Worm (Caenorhabditis elegans) whole organism, L1 larva: ENCODE measurements around the gene ttc-39B.

Source experiments
- C04F5.9 ChIP-seq: sonication (generic microtip); optimal IDR thresholded peaks from 2 replicates; lab custom pipeline; 2016; ENCODE audit warnings: missing genetic modification characterization, missing compliant biosample characterization
- F16B12.6 ChIP-seq: fragments of 150-350 bp; optimal IDR thresholded peaks from 2 replicates; lab custom pipeline; 2014; ENCODE audit warnings: missing biosample characterization, missing genetic modification characterization
- Y116A8C.19 ChIP-seq: sonication (generic microtip); optimal IDR thresholded peaks from 2 replicates; lab custom pipeline; 2016; ENCODE audit warnings: missing compliant biosample characterization, missing genetic modification characterization, borderline replicate concordance
- alr-1 ChIP-seq: fragments of 200-800 bp; sonication (Bioruptor generic); optimal IDR thresholded peaks from 2 replicates; lab custom pipeline; 2018; ENCODE audit warnings: borderline replicate concordance, mild to moderate bottlenecking, missing genetic modification characterization, missing compliant biosample characterization
- ama-1 ChIP-seq: fragments of 150-350 bp; optimal IDR thresholded peaks from 2 replicates; lab custom pipeline; 2014
- blmp-1 ChIP-seq: fragments of 150-350 bp; optimal IDR thresholded peaks from 2 replicates; lab custom pipeline; 2014; ENCODE audit warnings: missing biosample characterization, missing genetic modification characterization
- ceh-8 ChIP-seq: fragments of 200-800 bp; sonication (Bioruptor generic); optimal IDR thresholded peaks from 2 replicates; lab custom pipeline; 2018; ENCODE audit warnings: mild to moderate bottlenecking, missing genetic modification characterization, moderate library complexity, missing compliant biosample characterization
- ceh-82 ChIP-seq, 3 experiments: fragments of 150-350 bp in 1 of 3; sonication (generic microtip) in 2 of 3; optimal IDR thresholded peaks; 2 replicates each; lab custom pipeline; 2014 to 2017; ENCODE audit warnings: missing biosample characterization in 3 of 3, missing genetic modification characterization in 3 of 3
- ceh-88 ChIP-seq: fragments of 200-800 bp; sonication (Bioruptor generic); IDR thresholded peaks from 2 replicates; pipeline ENCODE4 v1.3.6; 2022; ENCODE audit warnings: missing genetic modification characterization, missing compliant biosample characterization
- dsc-1 ChIP-seq: sonication (generic microtip); optimal IDR thresholded peaks from 2 replicates; lab custom pipeline; 2016; ENCODE audit warnings: mild to moderate bottlenecking, missing genetic modification characterization, missing compliant biosample characterization
- efl-3 ChIP-seq: fragments of 200-800 bp; sonication (Bioruptor generic); optimal IDR thresholded peaks from 2 replicates; lab custom pipeline; 2018; ENCODE audit warnings: mild to moderate bottlenecking, missing genetic modification characterization, missing compliant biosample characterization
- egl-13 ChIP-seq: sonication (generic microtip); optimal IDR thresholded peaks from 2 replicates; lab custom pipeline; 2016; ENCODE audit warnings: missing genotype, missing genetic modification reagents, missing genetic modification characterization, missing compliant biosample characterization
- elt-2 ChIP-seq: sonication (generic microtip); optimal IDR thresholded peaks from 2 replicates; lab custom pipeline; 2016; ENCODE audit warnings: missing genetic modification characterization, mild to moderate bottlenecking, inconsistent platforms, missing compliant biosample characterization, missing genetic modification reagents
- elt-3 ChIP-seq, 6 experiments: fragments of 150-350 bp in 1 of 6; sonication (generic microtip); optimal IDR thresholded peaks; 2 replicates each; lab custom pipeline; 2017 to 2018; ENCODE audit warnings: missing biosample characterization in 6 of 6, missing genetic modification characterization in 6 of 6, inconsistent platforms in 1 of 6
- ets-5 ChIP-seq: fragments of 200-800 bp; sonication (Bioruptor generic); IDR thresholded peaks from 2 replicates; pipeline ENCODE4 v1.3.6; 2022; ENCODE audit warnings: missing genetic modification characterization, missing compliant biosample characterization
- fkh-4 ChIP-seq: sonication (generic microtip); optimal IDR thresholded peaks from 2 replicates; lab custom pipeline; 2016; ENCODE audit warnings: missing compliant biosample characterization, missing genetic modification characterization, borderline replicate concordance
- fkh-8 ChIP-seq: sonication (generic microtip); optimal IDR thresholded peaks from 2 replicates; lab custom pipeline; 2016; ENCODE audit warnings: mild to moderate bottlenecking, missing genetic modification characterization, missing compliant biosample characterization
- grh-1 ChIP-seq: fragments of 200-800 bp; sonication (Bioruptor generic); IDR thresholded peaks from 2 replicates; pipeline ENCODE4 v1.3.6; 2022; ENCODE audit warnings: missing genetic modification reagents, missing genetic modification characterization, missing compliant biosample characterization
- jun-1 ChIP-seq: fragments of 150-350 bp; optimal IDR thresholded peaks from 2 replicates; lab custom pipeline; 2014; ENCODE audit warnings: missing biosample characterization, missing genetic modification reagents, missing genetic modification characterization
- lin-15B ChIP-seq: fragments of 150-350 bp; sonication (generic microtip); optimal IDR thresholded peaks from 3 replicates; lab custom pipeline; 2014; ENCODE audit warnings: missing biosample characterization, missing genetic modification characterization
- lin-39 ChIP-seq: fragments of 150-350 bp; optimal IDR thresholded peaks from 2 replicates; lab custom pipeline; 2014; ENCODE audit warnings: missing biosample characterization, missing genetic modification reagents, missing genetic modification characterization
- lsy-2 ChIP-seq, 2 experiments: fragments of 150-350 bp; optimal IDR thresholded peaks; 2 replicates each; lab custom pipeline; 2014; ENCODE audit warnings: missing biosample characterization in 2 of 2, missing genetic modification characterization in 2 of 2
- mab-9 ChIP-seq: fragments of 200-800 bp; sonication (Bioruptor generic); IDR thresholded peaks from 2 replicates; pipeline ENCODE4 v1.3.6; 2022; ENCODE audit warnings: missing genetic modification reagents, missing genetic modification characterization, missing compliant biosample characterization
- mdl-1 ChIP-seq, 2 experiments: fragments of 150-350 bp; optimal IDR thresholded peaks; 2 replicates each; lab custom pipeline; 2014 to 2017; ENCODE audit warnings: missing biosample characterization in 2 of 2, missing genetic modification characterization in 2 of 2, inconsistent platforms in 1 of 2
- nhr-12 ChIP-seq: sonication (generic microtip); optimal IDR thresholded peaks from 2 replicates; lab custom pipeline; 2017; ENCODE audit warnings: missing biosample characterization, missing genetic modification characterization
- nhr-19 ChIP-seq: fragments of 200-800 bp; sonication (Bioruptor generic); conservative IDR thresholded peaks from 2 replicates; pipeline ENCODE4 v1.3.6; 2022; ENCODE audit warnings: missing genetic modification characterization, missing compliant biosample characterization
- nhr-20 ChIP-seq: sonication (generic microtip); optimal IDR thresholded peaks from 2 replicates; lab custom pipeline; 2016; ENCODE audit warnings: mild to moderate bottlenecking, missing genetic modification characterization, missing compliant biosample characterization
- nhr-71 ChIP-seq: sonication (generic microtip); optimal IDR thresholded peaks from 2 replicates; lab custom pipeline; 2016; ENCODE audit warnings: mild to moderate bottlenecking, missing genetic modification characterization, moderate library complexity, missing compliant biosample characterization
- nhr-77 ChIP-seq: fragments of 150-350 bp; optimal IDR thresholded peaks from 2 replicates; lab custom pipeline; 2014; ENCODE audit warnings: missing biosample characterization, missing genetic modification characterization
- nhr-84 ChIP-seq: sonication (generic microtip); optimal IDR thresholded peaks from 2 replicates; lab custom pipeline; 2017; ENCODE audit warnings: missing biosample characterization, missing genetic modification characterization
- pax-3 ChIP-seq: fragments of 200-800 bp; sonication (Bioruptor generic); optimal IDR thresholded peaks from 2 replicates; lab custom pipeline; 2018; ENCODE audit warnings: mild to moderate bottlenecking, missing genetic modification characterization, moderate library complexity, missing compliant biosample characterization
- pqm-1 ChIP-seq: sonication (generic microtip); optimal IDR thresholded peaks from 3 replicates; lab custom pipeline; 2017; ENCODE audit warnings: missing biosample characterization, missing genetic modification characterization
- rnt-1 ChIP-seq: sonication (generic microtip); optimal IDR thresholded peaks from 2 replicates; lab custom pipeline; 2016; ENCODE audit warnings: mild to moderate bottlenecking, missing genetic modification characterization, moderate library complexity, missing compliant biosample characterization
- snpc-4 ChIP-seq: fragments of 150-350 bp; optimal IDR thresholded peaks from 2 replicates; lab custom pipeline; 2014; ENCODE audit warnings: missing biosample characterization, missing genetic modification characterization
- snu-23 ChIP-seq: sonication (generic microtip); optimal IDR thresholded peaks from 2 replicates; lab custom pipeline; 2016; ENCODE audit warnings: missing genetic modification characterization, missing compliant biosample characterization
- sox-4 ChIP-seq: sonication (generic microtip); optimal IDR thresholded peaks from 2 replicates; lab custom pipeline; 2016; ENCODE audit warnings: missing genetic modification characterization, missing compliant biosample characterization
- sup-37 ChIP-seq: fragments of 200-800 bp; sonication (Bioruptor generic); optimal IDR thresholded peaks from 2 replicates; lab custom pipeline; 2018; ENCODE audit warnings: mild to moderate bottlenecking, missing genetic modification characterization, missing compliant biosample characterization
- swsn-7 ChIP-seq: sonication (generic microtip); optimal IDR thresholded peaks from 2 replicates; lab custom pipeline; 2016; ENCODE audit warnings: missing genetic modification characterization, missing compliant biosample characterization
- tbx-2 ChIP-seq: sonication (generic microtip); optimal IDR thresholded peaks from 2 replicates; lab custom pipeline; 2016; ENCODE audit warnings: missing genetic modification characterization, missing compliant biosample characterization
- tlp-1 ChIP-seq: fragments of 150-350 bp; optimal IDR thresholded peaks from 2 replicates; lab custom pipeline; 2014; ENCODE audit warnings: missing biosample characterization, missing genetic modification characterization
- unc-30 ChIP-seq: sonication (generic microtip); optimal IDR thresholded peaks from 2 replicates; lab custom pipeline; 2017; ENCODE audit warnings: missing biosample characterization, missing genetic modification characterization
- unc-98 ChIP-seq: fragments of 200-800 bp; sonication (Bioruptor generic); IDR thresholded peaks from 2 replicates; pipeline ENCODE4 v1.3.6; 2022; ENCODE audit warnings: missing genetic modification characterization, missing compliant biosample characterization
- vab-15 ChIP-seq: sonication (generic microtip); optimal IDR thresholded peaks from 2 replicates; lab custom pipeline; 2017; ENCODE audit warnings: missing genotype, mild to moderate bottlenecking, missing genetic modification characterization, missing compliant biosample characterization
- xbp-1 ChIP-seq: sonication (generic microtip); optimal IDR thresholded peaks from 2 replicates; lab custom pipeline; 2016; ENCODE audit warnings: missing genetic modification characterization, missing compliant biosample characterization
- zip-4 ChIP-seq: fragments of 200-800 bp; sonication (Bioruptor generic); optimal IDR thresholded peaks from 2 replicates; lab custom pipeline; 2018; ENCODE audit warnings: mild to moderate bottlenecking, missing genetic modification characterization, moderate library complexity, missing compliant biosample characterization

ttc-39B gene

DNA sequence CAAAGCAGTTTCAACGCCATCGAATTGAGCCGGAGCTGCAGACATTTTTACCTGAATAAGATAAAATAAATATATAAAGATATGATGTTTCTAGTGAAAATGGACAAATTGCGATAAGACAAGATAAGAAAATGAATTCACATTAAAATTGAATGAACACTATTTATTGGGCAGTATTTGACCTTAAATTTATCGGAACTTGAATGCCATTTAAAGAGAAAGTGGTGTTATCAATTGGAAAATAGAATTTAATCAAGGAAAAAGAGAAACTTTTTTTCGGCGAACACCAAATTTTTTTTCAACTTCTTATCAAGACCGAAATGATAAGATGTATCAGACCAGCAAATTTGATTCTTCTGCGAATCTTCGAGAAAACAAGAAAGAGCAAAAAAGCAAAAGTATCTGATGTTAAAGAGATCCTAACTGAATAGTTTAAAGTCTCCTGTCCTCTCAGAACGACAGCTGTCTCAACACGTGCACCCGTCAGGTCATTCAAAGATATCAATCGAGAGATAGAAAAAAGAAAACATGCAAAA lies 43.7 kb downstream of the ttc-39B start, which contains the start of gene upb-1 (continued):
- TF ChIP-seq efl-3 (no peak), nhr-20 (tag; lab: Kevin White, UChicago) (peak; percentile 52), xbp-1 (tag; lab: Kevin White, UChicago) (no peak), rnt-1 (peak; percentile 62), lin-39 (tag; lab: Kevin White, UChicago) (no peak), ceh-88 (GFP tag; lab: Robert Waterston, UW) (no peak), ama-1 (lab: Kevin White, UChicago) (no peak), unc-30 (tag; lab: Kevin White, UChicago) (no peak), jun-1 (tag; lab: Kevin White, UChicago) (no peak), sup-37 (no peak), fkh-8 (no peak), lin-15B (tag; lab: Kevin White, UChicago) (no peak), mdl-1 (tag; optimal IDR thresholded peaks at IDR 0.05; lab: Kevin White, UChicago) (peak in 1 of 2 experiments; percentile 64), egl-13 (tag; lab: Kevin White, UChicago) (no peak), ets-5 (GFP tag; lab: Robert Waterston, UW) (no peak), fkh-4 (tag; lab: Kevin White, UChicago) (no peak), grh-1 (GFP tag; lab: Robert Waterston, UW) (no peak), pax-3 (tag; lab: Kevin White, UChicago) (no peak), sox-4 (tag; lab: Kevin White, UChicago) (no peak), F16B12.6 (tag; lab: Kevin White, UChicago) (no peak), elt-3 (tag; optimal IDR thresholded peaks at IDR 0.05; lab: Kevin White, UChicago) (no peak), ceh-82 (tag; optimal IDR thresholded peaks at IDR 0.05; lab: Kevin White, UChicago) (no peak), nhr-77 (tag; lab: Kevin White, UChicago) (no peak), mab-9 (GFP tag; lab: Robert Waterston, UW) (no peak), tbx-2 (tag; lab: Kevin White, UChicago) (no peak), elt-2 (peak; percentile 32), unc-98 (GFP tag; lab: Robert Waterston, UW) (no peak), vab-15 (tag; lab: Kevin White, UChicago) (no peak), nhr-12 (tag; lab: Kevin White, UChicago) (no peak), snpc-4 (tag; lab: Kevin White, UChicago) (no peak), dsc-1 (tag; lab: Kevin White, UChicago) (no peak), alr-1 (tag; lab: Kevin White, UChicago) (no peak), snu-23 (GFP tag; lab: Kevin White, UChicago) (peak; percentile 55), zip-4 (GFP tag; lab: Kevin White, UChicago) (no peak), pqm-1 (no peak), blmp-1 (peak; percentile 52), Y116A8C.19 (tag; lab: Kevin White, UChicago) (no peak), tlp-1 (tag; lab: Kevin White, UChicago) (no peak)

DNA sequence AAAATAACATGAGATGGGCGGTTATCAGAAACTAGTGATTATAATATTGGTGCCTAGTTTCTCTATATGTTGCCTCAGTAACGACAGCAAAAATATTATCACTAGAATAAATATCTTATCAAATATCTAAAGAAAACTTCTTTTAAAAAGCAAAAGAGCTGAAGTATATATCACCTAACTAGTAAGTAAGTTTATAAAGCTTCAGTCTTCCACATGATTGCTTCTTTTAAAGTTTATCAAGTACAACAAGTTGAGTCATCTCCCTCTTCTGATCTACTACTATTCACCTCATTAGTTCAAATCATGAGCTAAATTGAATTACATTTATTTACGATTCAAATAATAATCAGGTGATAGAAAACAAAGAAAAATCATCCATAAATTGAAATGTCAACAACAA lies 45.7 kb downstream of the ttc-39B start:
- TF ChIP-seq swsn-7 (tag; lab: Kevin White, UChicago) (peak; percentile 5), pax-3 (tag; lab: Kevin White, UChicago) (no peak), nhr-71 (peak; percentile 55), nhr-84 (tag; lab: Kevin White, UChicago) (no peak), nhr-19 (peak; percentile 3; the same call in 1 of the 2 replicates), ceh-8 (GFP tag; lab: Kevin White, UChicago) (peak; percentile 87), lsy-2 (tag; optimal IDR thresholded peaks at IDR 0.05; lab: Kevin White, UChicago) (peak; percentile 1 to 32), F16B12.6 (tag; lab: Kevin White, UChicago) (no peak), C04F5.9 (tag; lab: Kevin White, UChicago) (no peak), fkh-8 (peak; percentile 13)
